Fruit fly (Drosophila melanogaster) whole organism, wandering third instar larva: Measurements from ENCODE around the gene CG32767.

ENCODE experiments used
- Abd-B ChIP-seq: fragments of >200 bp; optimal IDR thresholded peaks from 2 replicates; lab custom pipeline; 2017; ENCODE audit warnings: missing biosample characterization, missing genetic modification characterization
- CrebA ChIP-seq: fragments of 200-800 bp; sonication (Bioruptor generic); optimal IDR thresholded peaks from 2 replicates; lab custom pipeline; 2016; ENCODE audit warnings: missing biosample characterization, mild to moderate bottlenecking, missing genetic modification characterization, borderline replicate concordance
- br ChIP-seq: fragments of 200-800 bp; sonication (Bioruptor generic); optimal IDR thresholded peaks from 2 replicates; lab custom pipeline; 2016; ENCODE audit warnings: missing biosample characterization, missing genetic modification characterization
- foxo ChIP-seq, 2 experiments: fragments of 200-800 bp; sonication (Bioruptor generic); optimal IDR thresholded peaks; 2 replicates in 1 of 2; 3 replicates in 1 of 2; lab custom pipeline; 2016 to 2017; ENCODE audit warnings: missing biosample characterization in 2 of 2, missing genetic modification characterization in 2 of 2
- fru ChIP-seq: fragments of 200-800 bp; sonication (Bioruptor generic); optimal IDR thresholded peaks from 3 replicates; lab custom pipeline; 2016; ENCODE audit warnings: missing biosample characterization, mild to moderate bottlenecking, missing genetic modification characterization
- h ChIP-seq: fragments of 200-800 bp; sonication (Bioruptor generic); optimal IDR thresholded peaks from 3 replicates; lab custom pipeline; 2016; ENCODE audit warnings: missing biosample characterization, mild to moderate bottlenecking, missing genetic modification characterization
- jim ChIP-seq: fragments of 175-275, 200-325 bp; sonication (Bioruptor generic); optimal IDR thresholded peaks from 2 replicates; lab custom pipeline; 2016; ENCODE audit warnings: missing biosample characterization, mild to moderate bottlenecking, missing genetic modification characterization
- pan ChIP-seq: fragments of >200 bp; optimal IDR thresholded peaks from 2 replicates; lab custom pipeline; 2017
- usp ChIP-seq: fragments of >200 bp; optimal IDR thresholded peaks from 2 replicates; lab custom pipeline; 2017; ENCODE audit warnings: missing biosample characterization, missing genetic modification characterization
- woc ChIP-seq: sonication (Bioruptor generic); optimal IDR thresholded peaks from 2 replicates; lab custom pipeline; 2016; ENCODE audit warnings: missing biosample characterization, mild to moderate bottlenecking, missing genetic modification characterization

- TF ChIP-seq h (GFP tag; lab: Kevin White, UChicago) (no peak), usp (GFP tag; lab: Kevin White, UChicago) (no peak), fru (GFP tag; lab: Kevin White, UChicago) (no peak), Abd-B (no peak), woc (no peak), foxo (GFP tag; optimal IDR thresholded peaks at IDR 0.05; lab: Kevin White, UChicago) (no peak), jim (GFP tag; lab: Kevin White, UChicago) (no peak), pan (no peak), CrebA (GFP tag; lab: Kevin White, UChicago) (no peak), br (GFP tag; lab: Kevin White, UChicago) (no peak)
These were observed 17.9 kb downstream of the CG32767 start for dm6 chrX:5066627-5067026.
